Fruit fly (Drosophila melanogaster) whole organism, embryonic: ENCODE measurements around the gene RpS28-like.
A peak's percentile ranks its signal among the peaks of the same experiment; 100 is the strongest.

Source experiments
- ATbp ChIP-seq: fragments of 200-800 bp; sonication (Bioruptor generic); optimal IDR thresholded peaks from 2 replicates; lab custom pipeline; 2017; ENCODE audit warnings: missing biosample characterization, mild to moderate bottlenecking, missing genetic modification characterization, missing genetic modification reagents
- CG10654 ChIP-seq: fragments of 200-800 bp; sonication (Bioruptor generic); optimal IDR thresholded peaks from 2 replicates; lab custom pipeline; 2016; ENCODE audit warnings: missing biosample characterization, missing genetic modification characterization
- CG11398 ChIP-seq: fragments of 200-800 bp; sonication (Bioruptor generic); optimal IDR thresholded peaks from 2 replicates; lab custom pipeline; 2016; ENCODE audit warnings: missing biosample characterization, missing genetic modification characterization
- CG12236 ChIP-seq: fragments of 200-800 bp; sonication (Bioruptor generic); optimal IDR thresholded peaks from 2 replicates; lab custom pipeline; 2016; ENCODE audit warnings: missing biosample characterization, missing genetic modification characterization
- CG12659 ChIP-seq: fragments of 200-800 bp; sonication (Bioruptor generic); optimal IDR thresholded peaks from 3 replicates; lab custom pipeline; 2017; ENCODE audit warnings: mild to moderate bottlenecking, missing biosample characterization, missing genetic modification reagents, missing genetic modification characterization
- CG12744 ChIP-seq: fragments of 200-800 bp; sonication (Bioruptor generic); optimal IDR thresholded peaks from 2 replicates; lab custom pipeline; 2016; ENCODE audit warnings: missing biosample characterization, missing genetic modification characterization
- CG13894 ChIP-seq: fragments of 200-800 bp; sonication (Bioruptor generic); optimal IDR thresholded peaks from 3 replicates; lab custom pipeline; 2018; ENCODE audit warnings: missing biosample characterization, mild to moderate bottlenecking, missing genetic modification characterization, moderate library complexity
- CG17328 ChIP-seq: fragments of 200-800 bp; sonication (Bioruptor generic); IDR thresholded peaks from 2 replicates; pipeline ENCODE4 v1.3.6; 2022; ENCODE audit warnings: missing biosample characterization, missing genetic modification characterization
- CG17361 ChIP-seq: fragments of 200-800 bp; sonication (Bioruptor generic); IDR thresholded peaks from 3 replicates; pipeline ENCODE4 v1.3.6; 2022; ENCODE audit warnings: missing biosample characterization, missing genetic modification characterization
- CG17385 ChIP-seq: fragments of 200-800 bp; sonication (Bioruptor generic); optimal IDR thresholded peaks from 3 replicates; lab custom pipeline; 2018; ENCODE audit warnings: missing biosample characterization, mild to moderate bottlenecking, missing genetic modification characterization
- CG30403 ChIP-seq: fragments of 200-800 bp; sonication (Bioruptor generic); optimal IDR thresholded peaks from 3 replicates; lab custom pipeline; 2016; ENCODE audit warnings: missing biosample characterization, missing genetic modification characterization
- CG3065 ChIP-seq: fragments of 200-800 bp; sonication (Bioruptor generic); optimal IDR thresholded peaks from 2 replicates; lab custom pipeline; 2016; ENCODE audit warnings: missing biosample characterization, missing genetic modification characterization
- CG33213 ChIP-seq: fragments of 200-800 bp; sonication (Bioruptor generic); optimal IDR thresholded peaks from 3 replicates; lab custom pipeline; 2016; ENCODE audit warnings: missing biosample characterization, missing genetic modification characterization
- CG3407 ChIP-seq: fragments of 200-800 bp; sonication (Bioruptor generic); optimal IDR thresholded peaks from 2 replicates; lab custom pipeline; 2018; ENCODE audit warnings: missing biosample characterization, mild to moderate bottlenecking, missing genetic modification characterization
- CG3847 ChIP-seq: fragments of 200-800 bp; sonication (Bioruptor generic); IDR thresholded peaks from 2 replicates; pipeline ENCODE4 v1.3.6; 2022; ENCODE audit warnings: missing biosample characterization, missing genetic modification characterization
- CG4328 ChIP-seq: fragments of 200-800 bp; sonication (Bioruptor generic); optimal IDR thresholded peaks from 3 replicates; lab custom pipeline; 2017; ENCODE audit warnings: missing biosample characterization, missing genetic modification reagents, missing genetic modification characterization
- CG4820 ChIP-seq: fragments of 200-800 bp; sonication (Bioruptor generic); optimal IDR thresholded peaks from 3 replicates; lab custom pipeline; 2016; ENCODE audit warnings: missing biosample characterization, missing genetic modification characterization
- CG5953 ChIP-seq: fragments of 200-800 bp; sonication (Bioruptor generic); IDR thresholded peaks from 2 replicates; pipeline ENCODE4 v1.3.6; 2022; ENCODE audit warnings: missing biosample characterization, missing genetic modification characterization
- CG6654 ChIP-seq: fragments of 200-800 bp; sonication (Bioruptor generic); optimal IDR thresholded peaks from 2 replicates; lab custom pipeline; 2017; ENCODE audit warnings: missing biosample characterization, mild to moderate bottlenecking, missing genetic modification characterization
- CG8281 ChIP-seq: fragments of 200-800 bp; sonication (Bioruptor generic); optimal IDR thresholded peaks from 2 replicates; lab custom pipeline; 2018; ENCODE audit warnings: missing biosample characterization, mild to moderate bottlenecking, missing genetic modification characterization, moderate library complexity
- CG8290 ChIP-seq, 3 experiments: fragments of 200-800 bp; sonication (Bioruptor generic); optimal IDR thresholded peaks; 2 replicates each; lab custom pipeline; 2016 to 2019; ENCODE audit warnings: missing biosample characterization in 3 of 3, missing genetic modification characterization in 3 of 3, mild to moderate bottlenecking in 2 of 3, moderate library complexity in 1 of 3
- CG8765 ChIP-seq: fragments of 200-800 bp; sonication (Bioruptor generic); IDR thresholded peaks from 2 replicates; pipeline ENCODE4 v1.3.6; 2022; ENCODE audit warnings: missing biosample characterization, missing genetic modification characterization
- Camta ChIP-seq: fragments of 200-800 bp; sonication (Bioruptor generic); optimal IDR thresholded peaks from 2 replicates; lab custom pipeline; 2016; ENCODE audit warnings: missing biosample characterization, missing genetic modification characterization
- CrebB ChIP-seq: fragments of 200-800 bp; sonication (Bioruptor generic); optimal IDR thresholded peaks from 3 replicates; lab custom pipeline; 2018; ENCODE audit warnings: missing biosample characterization, mild to moderate bottlenecking, missing genetic modification characterization
- Dad ChIP-seq: fragments of 200-800 bp; sonication (Bioruptor generic); optimal IDR thresholded peaks from 3 replicates; lab custom pipeline; 2016; ENCODE audit warnings: missing biosample characterization, missing genetic modification characterization
- Dip3 ChIP-seq: fragments of 200-800 bp; sonication (Bioruptor generic); optimal IDR thresholded peaks from 3 replicates; lab custom pipeline; 2016; ENCODE audit warnings: missing biosample characterization, missing genetic modification characterization
- Fer3 ChIP-seq: fragments of 200-800 bp; sonication (Bioruptor generic); optimal IDR thresholded peaks from 2 replicates; lab custom pipeline; 2018; ENCODE audit warnings: missing biosample characterization, mild to moderate bottlenecking, missing genetic modification characterization, moderate library complexity
- MTF-1 ChIP-seq: fragments of 200-800 bp; sonication (Bioruptor generic); optimal IDR thresholded peaks from 2 replicates; lab custom pipeline; 2018; ENCODE audit warnings: missing biosample characterization, mild to moderate bottlenecking, missing genetic modification characterization, borderline replicate concordance
- Rfx ChIP-seq: fragments of 200-800 bp; sonication (Bioruptor generic); IDR thresholded peaks from 2 replicates; pipeline ENCODE4 v1.3.6; 2022; ENCODE audit warnings: missing biosample characterization, missing genetic modification characterization
- bsh ChIP-seq, 2 experiments: fragments of 200-800 bp; sonication (Bioruptor generic); optimal IDR thresholded peaks; 2 replicates each; lab custom pipeline; 2017 to 2018; ENCODE audit warnings: mild to moderate bottlenecking in 2 of 2, missing biosample characterization in 2 of 2, missing genetic modification characterization in 2 of 2, moderate library complexity in 1 of 2
- chif ChIP-seq, 2 experiments: fragments of 200-800 bp; sonication (Bioruptor generic); optimal IDR thresholded peaks; 3 replicates each; lab custom pipeline; 2016; ENCODE audit warnings: missing biosample characterization in 2 of 2, missing genetic modification characterization in 2 of 2
- dimm ChIP-seq: fragments of 200-800 bp; sonication (Bioruptor generic); IDR thresholded peaks from 2 replicates; pipeline ENCODE4 v1.3.6; 2022; ENCODE audit warnings: missing biosample characterization, missing genetic modification characterization
- disco-r ChIP-seq: fragments of 200-800 bp; sonication (Bioruptor generic); optimal IDR thresholded peaks from 2 replicates; lab custom pipeline; 2016; ENCODE audit warnings: missing biosample characterization, missing genetic modification characterization
- dmrt99B ChIP-seq: fragments of 200-800 bp; sonication (Bioruptor generic); optimal IDR thresholded peaks from 2 replicates; lab custom pipeline; 2018; ENCODE audit warnings: missing biosample characterization, mild to moderate bottlenecking, missing genetic modification characterization, moderate library complexity
- ems ChIP-seq: fragments of 200-800 bp; sonication (Bioruptor generic); optimal IDR thresholded peaks from 3 replicates; lab custom pipeline; 2016; ENCODE audit warnings: missing biosample characterization, missing genetic modification characterization
- eyg ChIP-seq: fragments of 200-800 bp; sonication (Bioruptor generic); optimal IDR thresholded peaks from 3 replicates; lab custom pipeline; 2016; ENCODE audit warnings: missing biosample characterization, missing genetic modification characterization
- fu2 ChIP-seq: fragments of 200-800 bp; sonication (Bioruptor generic); optimal IDR thresholded peaks from 2 replicates; lab custom pipeline; 2016; ENCODE audit warnings: missing biosample characterization, missing genetic modification characterization
- gsb-n ChIP-seq: fragments of 200-800 bp; sonication (Bioruptor generic); optimal IDR thresholded peaks from 3 replicates; lab custom pipeline; 2018; ENCODE audit warnings: missing biosample characterization, mild to moderate bottlenecking, missing genetic modification characterization
- lmd ChIP-seq: fragments of 200-800 bp; sonication (Bioruptor generic); IDR thresholded peaks from 2 replicates; pipeline ENCODE4 v1.3.6; 2022; ENCODE audit warnings: missing biosample characterization, missing genetic modification characterization
- lov ChIP-seq, 2 experiments: fragments of 200-800 bp in 1 of 2; fragments of >200 bp in 1 of 2; sonication (Bioruptor generic) in 1 of 2; IDR thresholded peaks in 1 of 2; optimal IDR thresholded peaks in 1 of 2; 2 replicates in 1 of 2; 3 replicates in 1 of 2; pipeline versions ENCODE4 v1.3.6 to Lab custom; 2017 to 2022; ENCODE audit warnings: missing biosample characterization in 1 of 2, missing genetic modification characterization in 1 of 2
- p53 ChIP-seq: fragments of 200-800 bp; sonication (Bioruptor generic); optimal IDR thresholded peaks from 2 replicates; lab custom pipeline; 2016; ENCODE audit warnings: missing biosample characterization, missing genetic modification characterization
- pita ChIP-seq: fragments of 200-800 bp; sonication (Bioruptor generic); optimal IDR thresholded peaks from 2 replicates; lab custom pipeline; 2017; ENCODE audit warnings: missing biosample characterization, mild to moderate bottlenecking, missing genetic modification characterization
- prd ChIP-seq, 3 experiments: fragments of >200 bp in 2 of 3; fragments of 200-800 bp in 1 of 3; sonication (Bioruptor generic) in 1 of 3; optimal IDR thresholded peaks in 2 of 3; IDR thresholded peaks in 1 of 3; 2 replicates in 2 of 3; 3 replicates in 1 of 3; pipeline versions ENCODE4 v1.3.6 to Lab custom; 2017 to 2022; ENCODE audit warnings: missing biosample characterization in 1 of 3, missing genetic modification characterization in 1 of 3
- ro ChIP-seq: fragments of 200-800 bp; sonication (Bioruptor generic); IDR thresholded peaks from 2 replicates; pipeline ENCODE4 v1.3.6; 2022; ENCODE audit warnings: missing biosample characterization, missing genetic modification characterization
- trem ChIP-seq: fragments of 200-800 bp; optimal IDR thresholded peaks from 3 replicates; lab custom pipeline; 2019; ENCODE audit warnings: missing biosample characterization, mild to moderate bottlenecking, missing genetic modification characterization, moderate library complexity
- twi ChIP-seq: fragments of 200-800 bp; optimal IDR thresholded peaks from 2 replicates; lab custom pipeline; 2019; ENCODE audit warnings: missing biosample characterization, mild to moderate bottlenecking, missing genetic modification characterization, moderate library complexity
- unc-4 ChIP-seq: fragments of 200-800 bp; sonication (Bioruptor generic); IDR thresholded peaks from 2 replicates; pipeline ENCODE4 v1.3.6; 2022; ENCODE audit warnings: missing biosample characterization, missing genetic modification characterization; ENCODE audit not compliant: partially characterized antibody
- usp ChIP-seq: fragments of >200 bp; optimal IDR thresholded peaks from 2 replicates; lab custom pipeline; 2017; ENCODE audit warnings: missing biosample characterization, missing genetic modification characterization

The RpS28-like gene

dm6 chr2L:9388013-9388605 lies 48.5 kb upstream of the RpS28-like start (continued):
- TF ChIP-seq twi (tag; lab: Kevin White, UChicago) (no peak), prd (optimal IDR thresholded peaks at IDR 0.05; lab: Kevin White, UChicago) (no peak), prd (GFP tag; IDR thresholded peaks at IDR 0.05; lab: Robert Waterston, UW) (peak; percentile 66), Rfx (GFP tag; lab: Robert Waterston, UW) (peak; percentile 94), CG13894 (tag; lab: Kevin White, UChicago) (peak; percentile 82), CG17328 (GFP tag; lab: Robert Waterston, UW) (0 out of 2 replicates have a peak, but pooled peaks have one; percentile 13), dimm (GFP tag; lab: Robert Waterston, UW) (no peak), CG5953 (no peak), Fer3 (tag; lab: Kevin White, UChicago) (peak; percentile 78), unc-4 (no peak), chif (GFP tag; optimal IDR thresholded peaks at IDR 0.05; lab: Kevin White, UChicago) (peak; percentile 59 to 76), CG4328 (no peak), CG8290 (GFP tag; optimal IDR thresholded peaks at IDR 0.05; lab: Kevin White, UChicago) (no peak), CG8290 (tag; optimal IDR thresholded peaks at IDR 0.05; lab: Kevin White, UChicago) (peak in 1 of 2 experiments; percentile 95), CG8281 (tag; lab: Kevin White, UChicago) (peak; percentile 21), CG17361 (GFP tag; lab: Robert Waterston, UW) (peak; percentile 29; the same call in 1 of the 3 replicates), lmd (GFP tag; lab: Robert Waterston, UW) (peak; percentile 76; the same call in 1 of the 2 replicates), CG17385 (peak; percentile 25), fu2 (GFP tag; lab: Kevin White, UChicago) (peak; percentile 84), CG12659 (GFP tag; lab: Kevin White, UChicago) (peak; percentile 60), CG3065 (GFP tag; lab: Kevin White, UChicago) (no peak), Dip3 (GFP tag; lab: Kevin White, UChicago) (peak; percentile 91), CG30403 (GFP tag; lab: Kevin White, UChicago) (peak; percentile 75), p53 (GFP tag; lab: Kevin White, UChicago) (peak; percentile 66), ro (GFP tag; lab: Robert Waterston, UW) (peak; percentile 26; the same call in 1 of the 2 replicates), usp (GFP tag; lab: Kevin White, UChicago) (no peak), ems (peak; percentile 59), MTF-1 (GFP tag; lab: Kevin White, UChicago) (no peak), ATbp (peak; percentile 13), CG4820 (GFP tag; lab: Kevin White, UChicago) (peak; percentile 22), Camta (GFP tag; lab: Kevin White, UChicago) (peak; percentile 48), CG6654 (GFP tag; lab: Kevin White, UChicago) (no peak), CG10654 (GFP tag; lab: Kevin White, UChicago) (peak; percentile 46), dmrt99B (tag; lab: Kevin White, UChicago) (peak; percentile 66), Dad (GFP tag; lab: Kevin White, UChicago) (peak; percentile 42), trem (tag; lab: Kevin White, UChicago) (no peak), CG3407 (no peak), CrebB (tag; lab: Kevin White, UChicago) (peak; percentile 31), CG12744 (GFP tag; lab: Kevin White, UChicago) (peak; percentile 38), CG33213 (peak; percentile 30), pita (GFP tag; lab: Kevin White, UChicago) (no peak), CG8765 (GFP tag; lab: Robert Waterston, UW) (no peak), CG3847 (GFP tag; lab: Robert Waterston, UW) (peak; percentile 75), eyg (GFP tag; lab: Kevin White, UChicago) (peak; percentile 53), bsh (GFP tag; optimal IDR thresholded peaks at IDR 0.05; lab: Kevin White, UChicago) (peak in 1 of 2 experiments; percentile 85), CG12236 (GFP tag; lab: Kevin White, UChicago) (no peak), lov (optimal IDR thresholded peaks at IDR 0.05; lab: Kevin White, UChicago) (no peak), lov (GFP tag; IDR thresholded peaks at IDR 0.05; lab: Robert Waterston, UW) (no peak), disco-r (peak; percentile 69), gsb-n (tag; lab: Kevin White, UChicago) (no peak), CG11398 (GFP tag; lab: Kevin White, UChicago) (peak; percentile 56)
